Worm (Caenorhabditis elegans) whole organism, late embryonic: ENCODE data around the gene srw-135.
"Not testable (repeated sequence)": the region's sequence is repeated elsewhere in the genome, so short reads cannot be mapped to it uniquely, and the experiment has no call there.

Experiments used
- C08G9.2 ChIP-seq: sonication (generic microtip); optimal IDR thresholded peaks from 2 replicates; lab custom pipeline; 2016; ENCODE audit warnings: mild to moderate bottlenecking, missing genetic modification characterization, moderate library complexity, missing compliant biosample characterization
- K02D7.2 ChIP-seq: sonication (generic microtip); optimal IDR thresholded peaks from 2 replicates; lab custom pipeline; 2017; ENCODE audit warnings: mild to moderate bottlenecking, missing genetic modification characterization, missing compliant biosample characterization
- T23F11.4 ChIP-seq: fragments of 200-800 bp; sonication (Bioruptor generic); optimal IDR thresholded peaks from 2 replicates; lab custom pipeline; 2018; ENCODE audit warnings: mild to moderate bottlenecking, missing genetic modification characterization, missing compliant biosample characterization
- ahr-1 ChIP-seq: sonication (generic microtip); optimal IDR thresholded peaks from 2 replicates; lab custom pipeline; 2016; ENCODE audit warnings: missing genetic modification characterization, missing compliant biosample characterization
- ceh-14 ChIP-seq: sonication (generic microtip); optimal IDR thresholded peaks from 2 replicates; lab custom pipeline; 2016; ENCODE audit warnings: missing genotype, missing genetic modification characterization, missing compliant biosample characterization
- ceh-18 ChIP-seq: sonication (generic microtip); optimal IDR thresholded peaks from 2 replicates; lab custom pipeline; 2016; ENCODE audit warnings: missing genetic modification characterization, missing compliant biosample characterization
- ceh-2 ChIP-seq: sonication (generic microtip); optimal IDR thresholded peaks from 2 replicates; lab custom pipeline; 2016; ENCODE audit warnings: missing genotype, missing genetic modification characterization, missing compliant biosample characterization
- ceh-34 ChIP-seq: sonication (generic microtip); optimal IDR thresholded peaks from 2 replicates; lab custom pipeline; 2016; ENCODE audit warnings: mild to moderate bottlenecking, missing genetic modification characterization, missing compliant biosample characterization
- ceh-45 ChIP-seq: fragments of 200-800 bp; sonication (Bioruptor generic); IDR thresholded peaks from 2 replicates; pipeline ENCODE4 v1.3.6; 2022; ENCODE audit warnings: missing genetic modification reagents, missing genetic modification characterization, missing compliant biosample characterization
- ceh-6 ChIP-seq: fragments of 200-800 bp; sonication (Bioruptor generic); optimal IDR thresholded peaks from 2 replicates; lab custom pipeline; 2018; ENCODE audit warnings: mild to moderate bottlenecking, missing genetic modification characterization, missing compliant biosample characterization
- che-1 ChIP-seq: sonication (generic microtip); optimal IDR thresholded peaks from 2 replicates; lab custom pipeline; 2016; ENCODE audit warnings: mild to moderate bottlenecking, missing genetic modification characterization, missing compliant biosample characterization
- dmd-4 ChIP-seq: sonication (generic microtip); optimal IDR thresholded peaks from 2 replicates; lab custom pipeline; 2016; ENCODE audit warnings: borderline replicate concordance, missing genetic modification characterization, missing compliant biosample characterization
- elt-4 ChIP-seq: sonication (generic microtip); optimal IDR thresholded peaks from 2 replicates; lab custom pipeline; 2016; ENCODE audit warnings: missing genetic modification characterization, missing compliant biosample characterization
- ets-4 ChIP-seq: sonication (generic microtip); optimal IDR thresholded peaks from 2 replicates; lab custom pipeline; 2016; ENCODE audit warnings: missing genetic modification characterization, missing compliant biosample characterization
- gmeb-2 ChIP-seq: sonication (generic microtip); optimal IDR thresholded peaks from 2 replicates; lab custom pipeline; 2016; ENCODE audit warnings: missing genetic modification characterization, inconsistent platforms, missing compliant biosample characterization
- hlh-30 ChIP-seq: sonication (generic microtip); optimal IDR thresholded peaks from 2 replicates; lab custom pipeline; 2017; ENCODE audit warnings: antibody characterized with exemption, missing genetic modification characterization, missing compliant biosample characterization; ENCODE audit not compliant: insufficient read depth
- lim-6 ChIP-seq: sonication (generic microtip); optimal IDR thresholded peaks from 2 replicates; lab custom pipeline; 2016; ENCODE audit warnings: missing genetic modification characterization, missing compliant biosample characterization
- lin-11 ChIP-seq: fragments of 200-800 bp; sonication (Bioruptor generic); optimal IDR thresholded peaks from 2 replicates; lab custom pipeline; 2018; ENCODE audit warnings: mild to moderate bottlenecking, missing genetic modification characterization, missing compliant biosample characterization
- madf-2 ChIP-seq: sonication (generic microtip); optimal IDR thresholded peaks from 2 replicates; lab custom pipeline; 2017; ENCODE audit warnings: missing genetic modification characterization, missing compliant biosample characterization
- nfya-1 ChIP-seq: sonication (generic microtip); optimal IDR thresholded peaks from 2 replicates; lab custom pipeline; 2017; ENCODE audit warnings: missing genetic modification characterization, mild to moderate bottlenecking, missing compliant biosample characterization, antibody characterized with exemption, moderate library complexity
- nhr-11 ChIP-seq: fragments of 150-350 bp; optimal IDR thresholded peaks from 2 replicates; lab custom pipeline; 2014; ENCODE audit warnings: missing biosample characterization, missing genetic modification characterization
- nhr-232 ChIP-seq: sonication (generic microtip); optimal IDR thresholded peaks from 2 replicates; lab custom pipeline; 2016; ENCODE audit warnings: missing genetic modification characterization, missing compliant biosample characterization
- npax-4 ChIP-seq: sonication (generic microtip); optimal IDR thresholded peaks from 2 replicates; lab custom pipeline; 2016; ENCODE audit warnings: missing genetic modification characterization, missing compliant biosample characterization
- pag-3 ChIP-seq: sonication (generic microtip); optimal IDR thresholded peaks from 2 replicates; lab custom pipeline; 2016; ENCODE audit warnings: missing compliant biosample characterization, missing genetic modification characterization, borderline replicate concordance
- pqm-1 ChIP-seq: sonication (generic microtip); optimal IDR thresholded peaks from 2 replicates; lab custom pipeline; 2016; ENCODE audit warnings: missing genetic modification characterization, missing compliant biosample characterization
- pros-1 ChIP-seq: fragments of 150-350 bp; optimal IDR thresholded peaks from 2 replicates; lab custom pipeline; 2014; ENCODE audit warnings: missing biosample characterization, missing genetic modification reagents, missing genetic modification characterization
- sdc-2 ChIP-seq: sonication (generic microtip); optimal IDR thresholded peaks from 2 replicates; lab custom pipeline; 2016; ENCODE audit warnings: missing genotype, missing genetic modification characterization, missing compliant biosample characterization
- sox-4 ChIP-seq: sonication (generic microtip); optimal IDR thresholded peaks from 2 replicates; lab custom pipeline; 2017; ENCODE audit warnings: mild to moderate bottlenecking, missing genetic modification characterization, inconsistent platforms, missing compliant biosample characterization
- syd-9 ChIP-seq: sonication (generic microtip); optimal IDR thresholded peaks from 2 replicates; lab custom pipeline; 2016; ENCODE audit warnings: mild to moderate bottlenecking, missing genetic modification characterization, moderate library complexity, missing compliant biosample characterization
- tbx-2 ChIP-seq: sonication (generic microtip); optimal IDR thresholded peaks from 2 replicates; lab custom pipeline; 2016; ENCODE audit warnings: missing genetic modification characterization, missing compliant biosample characterization
- ttx-3 ChIP-seq: sonication (generic microtip); optimal IDR thresholded peaks from 2 replicates; lab custom pipeline; 2016; ENCODE audit warnings: missing genetic modification reagents, missing genetic modification characterization, missing compliant biosample characterization
- unc-3 ChIP-seq, 2 experiments: fragments of 200-800 bp in 1 of 2; sonication (Bioruptor generic) in 1 of 2; sonication (generic microtip) in 1 of 2; conservative IDR thresholded peaks in 1 of 2; optimal IDR thresholded peaks in 1 of 2; 2 replicates each; pipeline versions ENCODE4 v1.3.6 to Lab custom; 2016 to 2022; ENCODE audit warnings: missing compliant biosample characterization in 2 of 2, missing genetic modification characterization in 2 of 2, missing genetic modification reagents in 1 of 2
- unc-86 ChIP-seq: sonication (generic microtip); optimal IDR thresholded peaks from 2 replicates; lab custom pipeline; 2016; ENCODE audit warnings: missing genetic modification characterization, missing compliant biosample characterization
- zip-5 ChIP-seq: sonication (generic microtip); optimal IDR thresholded peaks from 2 replicates; lab custom pipeline; 2016; ENCODE audit warnings: missing genetic modification characterization, missing compliant biosample characterization

Gene srw-135

DNA sequence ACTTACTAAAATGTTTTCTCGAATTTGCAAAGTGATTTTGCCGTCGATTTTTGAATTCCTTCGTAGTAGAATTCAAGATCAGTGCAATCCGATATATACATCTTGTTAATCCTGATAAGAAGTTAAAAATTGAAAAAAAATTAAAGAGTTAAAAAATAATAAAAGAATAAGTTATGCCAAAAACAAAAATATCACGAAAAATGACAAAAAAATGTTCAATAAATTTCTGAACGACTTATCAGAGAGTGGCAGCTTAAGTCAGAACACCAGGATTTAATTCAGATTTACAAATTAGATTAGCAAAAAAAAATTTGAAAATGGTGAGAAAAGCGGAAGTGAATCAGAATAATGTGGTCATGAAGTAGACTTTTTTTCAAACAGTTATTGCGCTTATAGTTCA is 36.0 kb downstream of the srw-135 start, which contains the start of gene srw-123:
Gene srw-123 (minus strand): TSS at position 101 of the 400 bp plus-strand sequence.
- not testable (repeated sequence) for TF ChIP-seq K02D7.2, nhr-11, ceh-14 (tag; lab: Kevin White, UChicago)

DNA sequence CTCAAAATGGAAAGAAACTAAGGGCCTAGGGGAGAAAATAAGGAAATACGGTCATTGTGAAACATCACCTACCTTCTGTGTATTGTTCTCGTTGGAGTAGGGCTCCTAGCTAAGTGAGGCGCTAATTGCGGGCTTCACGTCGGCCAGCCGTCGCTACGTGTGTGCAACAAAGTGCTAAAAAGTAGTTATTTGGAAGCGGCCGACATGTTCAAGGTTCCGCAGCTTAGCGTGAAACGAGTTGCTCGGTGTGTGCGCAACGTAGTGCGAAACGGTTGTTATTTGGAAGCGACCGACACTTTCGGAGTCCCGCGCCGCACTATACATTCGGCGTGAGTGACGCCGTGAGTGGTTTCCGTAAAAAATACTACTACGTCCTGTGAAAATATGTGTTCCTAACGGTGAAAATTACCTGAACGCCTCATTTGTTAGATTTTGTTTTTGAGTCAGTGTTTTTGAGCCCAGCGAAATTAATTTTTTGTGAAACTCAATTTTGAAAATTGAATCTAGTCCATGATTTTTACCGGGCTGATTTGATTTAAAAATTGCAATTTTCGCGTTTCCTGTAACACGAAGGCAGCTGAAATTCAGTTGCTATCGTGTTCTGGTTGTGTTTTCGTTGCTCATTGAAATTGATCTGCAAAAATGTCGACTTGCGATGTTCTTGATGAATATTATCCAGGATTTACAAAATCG is 39.8 kb downstream of the srw-135 start, which contains the start of gene srw-129:
Gene srw-129 (plus strand): TSS at position 643 of the 693 bp plus-strand sequence.
- TF ChIP-seq dmd-4 (tag; lab: Kevin White, UChicago): no peak
- TF ChIP-seq ceh-2 (tag; lab: Kevin White, UChicago): no peak
- TF ChIP-seq che-1 (tag; lab: Kevin White, UChicago): no peak
- no peak for TF ChIP-seq pros-1 (tag; lab: Kevin White, UChicago)
- no peak for TF ChIP-seq ceh-18 (tag; lab: Kevin White, UChicago)
- TF ChIP-seq ceh-45 (GFP tag; lab: Robert Waterston, UW): no peak
- no peak for TF ChIP-seq syd-9 (tag; lab: Kevin White, UChicago)
- no peak for TF ChIP-seq zip-5 (tag; lab: Kevin White, UChicago)
- TF ChIP-seq ets-4 (tag; lab: Kevin White, UChicago): no peak
- no peak for TF ChIP-seq elt-4 (tag; lab: Kevin White, UChicago)
- no peak for TF ChIP-seq T23F11.4 (GFP tag; lab: Kevin White, UChicago)
- no peak for TF ChIP-seq pag-3 (tag; lab: Kevin White, UChicago)
- TF ChIP-seq sdc-2 (tag; lab: Kevin White, UChicago): no peak
- TF ChIP-seq sox-4: no peak
- no peak for TF ChIP-seq madf-2 (tag; lab: Kevin White, UChicago)
- TF ChIP-seq nhr-11 (tag; lab: Kevin White, UChicago): no peak
- TF ChIP-seq ahr-1 (tag; lab: Kevin White, UChicago): no peak
- no peak for TF ChIP-seq ceh-6 (GFP tag; lab: Kevin White, UChicago)
- no peak for TF ChIP-seq pqm-1 (tag; lab: Kevin White, UChicago)
- TF ChIP-seq unc-3 (GFP tag; conservative IDR thresholded peaks at IDR 0.05; lab: Robert Waterston, UW): no peak
- no peak for TF ChIP-seq unc-3 (tag; optimal IDR thresholded peaks at IDR 0.05; lab: Kevin White, UChicago)

ce11 chrV:2964786-2965185 is 46.5 kb downstream of the srw-135 start, which contains the start of gene srh-88:
Gene srh-88 (minus strand): TSS chrV:2964886.
- no peak for TF ChIP-seq K02D7.2 (tag; lab: Kevin White, UChicago)
- TF ChIP-seq lim-6 (tag; lab: Kevin White, UChicago): no peak
- no peak for TF ChIP-seq npax-4
- no peak for TF ChIP-seq nfya-1 (tag; lab: Kevin White, UChicago)
- TF ChIP-seq lin-11: no peak
- TF ChIP-seq sox-4: no peak
- TF ChIP-seq tbx-2 (tag; lab: Kevin White, UChicago): no peak
- TF ChIP-seq ttx-3 (tag; lab: Kevin White, UChicago): no peak
- TF ChIP-seq, all 69 proteins: peak for 0

- no peak for TF ChIP-seq madf-2 (tag; lab: Kevin White, UChicago)
- TF ChIP-seq lin-11: no peak
- no peak for TF ChIP-seq hlh-30 (tag; lab: Kevin White, UChicago)
- TF ChIP-seq unc-3 (GFP tag; conservative IDR thresholded peaks at IDR 0.05; lab: Robert Waterston, UW): no peak
- no peak for TF ChIP-seq unc-3 (tag; optimal IDR thresholded peaks at IDR 0.05; lab: Kevin White, UChicago)
- TF ChIP-seq nhr-232 (tag; lab: Kevin White, UChicago): no peak
- no peak for TF ChIP-seq gmeb-2
- TF ChIP-seq nfya-1 (tag; lab: Kevin White, UChicago): no peak
- no peak for TF ChIP-seq che-1 (tag; lab: Kevin White, UChicago)
- TF ChIP-seq pqm-1 (tag; lab: Kevin White, UChicago): no peak
- TF ChIP-seq ceh-34 (tag; lab: Kevin White, UChicago): no peak
- no peak for TF ChIP-seq K02D7.2 (tag; lab: Kevin White, UChicago)
- TF ChIP-seq unc-86 (tag; lab: Kevin White, UChicago): no peak
- no peak for TF ChIP-seq dmd-4 (tag; lab: Kevin White, UChicago)
- no peak for TF ChIP-seq C08G9.2 (tag; lab: Kevin White, UChicago)
These were observed 48.3 kb downstream of the srw-135 start, which contains the start of gene srw-138 for ce11 chrV:2962960-2963359. Gene srw-138 (minus strand): TSS chrV:2963060.
